1 fruit fly cellular context compared by ENCODE assay signal in genomic region chr3R:20308972-20309660, dm6.
TF ChIP-seq lines count a peak whose summit lies in the region.

TSS of gene Orp8 (plus strand) at chr3R:20309344.

TF ChIP-seq in whole organism, embryonic, 481 proteins besides CTCF, POLR2A, EP300 and RAD21 (continued from another document and continues in another):
- TF ChIP-seq Neu2 (GFP tag; optimal IDR thresholded peaks at IDR 0.05; lab: Kevin White, UChicago; ENCODE audit: borderline replicate concordance): no peak
- no peak for TF ChIP-seq CG12219 (GFP tag; optimal IDR thresholded peaks at IDR 0.05; lab: Kevin White, UChicago)
- no peak for TF ChIP-seq wor (GFP tag; IDR thresholded peaks at IDR 0.05; lab: Robert Waterston, UW)
- TF ChIP-seq CG2889 (GFP tag; IDR thresholded peaks at IDR 0.05; lab: Robert Waterston, UW): no peak
- peak; percentile 11 for TF ChIP-seq CG14710 (tag; optimal IDR thresholded peaks at IDR 0.05; lab: Kevin White, UChicago)
- TF ChIP-seq CG1832 (GFP tag; optimal IDR thresholded peaks at IDR 0.05; lab: Kevin White, UChicago): no peak
- TF ChIP-seq CG10462 (GFP tag; optimal IDR thresholded peaks at IDR 0.05; lab: Kevin White, UChicago): no peak
- peak; percentile 35 for TF ChIP-seq CG18599 (GFP tag; optimal IDR thresholded peaks at IDR 0.05; lab: Kevin White, UChicago)
- TF ChIP-seq Mes4 (GFP tag; optimal IDR thresholded peaks at IDR 0.05; lab: Kevin White, UChicago): no peak
- TF ChIP-seq H15 (GFP tag; IDR thresholded peaks at IDR 0.05; lab: Robert Waterston, UW): no peak
- TF ChIP-seq CG9609 (GFP tag; optimal IDR thresholded peaks at IDR 0.05; lab: Kevin White, UChicago): no peak
- no peak for TF ChIP-seq CG1529 (GFP tag; optimal IDR thresholded peaks at IDR 0.05; lab: Kevin White, UChicago)
- TF ChIP-seq nerfin-2 (GFP tag; IDR thresholded peaks at IDR 0.05; lab: Robert Waterston, UW; ENCODE audit: partially characterized antibody): no peak
- TF ChIP-seq CG3838 (GFP tag; optimal IDR thresholded peaks at IDR 0.05; lab: Kevin White, UChicago): no peak
- TF ChIP-seq Dp (GFP tag; optimal IDR thresholded peaks at IDR 0.05; lab: Kevin White, UChicago): peak; percentile 87
- TF ChIP-seq CG15696 (tag; optimal IDR thresholded peaks at IDR 0.05; lab: Kevin White, UChicago): no peak
- no peak for TF ChIP-seq GATAe (GFP tag; conservative IDR thresholded peaks at IDR 0.05; lab: Robert Waterston, UW)
- peak; percentile 54; the same call in 1 of the 2 replicates for TF ChIP-seq sna (GFP tag; IDR thresholded peaks at IDR 0.05; lab: Robert Waterston, UW; ENCODE audit: partially characterized antibody)
- TF ChIP-seq pfk (GFP tag; optimal IDR thresholded peaks at IDR 0.05; lab: Kevin White, UChicago): peak; percentile 89
- no peak for TF ChIP-seq CG9215 (GFP tag; IDR thresholded peaks at IDR 0.05; lab: Robert Waterston, UW)
- TF ChIP-seq crc (GFP tag; optimal IDR thresholded peaks at IDR 0.05; lab: Kevin White, UChicago): peak; percentile 9
- TF ChIP-seq hbn (GFP tag; IDR thresholded peaks at IDR 0.05; lab: Robert Waterston, UW; ENCODE audit: partially characterized antibody): no peak; the same call in none of the 2 replicates
- no peak for TF ChIP-seq wdn (GFP tag; IDR thresholded peaks at IDR 0.05; lab: Robert Waterston, UW)
- TF ChIP-seq CG10654 (GFP tag; optimal IDR thresholded peaks at IDR 0.05; lab: Kevin White, UChicago): no peak
- peak; percentile 47 for TF ChIP-seq Bgb (GFP tag; IDR thresholded peaks at IDR 0.05; lab: Robert Waterston, UW; ENCODE audit: partially characterized antibody)
- TF ChIP-seq CG2199 (GFP tag; IDR thresholded peaks at IDR 0.05; lab: Robert Waterston, UW): no peak; the same call in 2 of the 3 replicates
- peak; percentile 42 for TF ChIP-seq CG6854 (GFP tag; optimal IDR thresholded peaks at IDR 0.05; lab: Kevin White, UChicago)
- TF ChIP-seq eyg (GFP tag; optimal IDR thresholded peaks at IDR 0.05; lab: Kevin White, UChicago): no peak
- TF ChIP-seq slp2 (GFP tag; optimal IDR thresholded peaks at IDR 0.05; lab: Kevin White, UChicago): no peak
- TF ChIP-seq CG13296 (GFP tag; optimal IDR thresholded peaks at IDR 0.05; lab: Kevin White, UChicago): peak; percentile 20
- TF ChIP-seq CG9932 (GFP tag; IDR thresholded peaks at IDR 0.05; lab: Robert Waterston, UW): no peak
- TF ChIP-seq Awh (GFP tag; IDR thresholded peaks at IDR 0.05; lab: Robert Waterston, UW): no peak
- TF ChIP-seq CG4854 (GFP tag; optimal IDR thresholded peaks at IDR 0.05; lab: Kevin White, UChicago): no peak
- TF ChIP-seq Dip2 (GFP tag; IDR thresholded peaks at IDR 0.05; lab: Robert Waterston, UW): no peak
- TF ChIP-seq gcm (GFP tag; optimal IDR thresholded peaks at IDR 0.05; lab: Kevin White, UChicago): peak; percentile 66
- TF ChIP-seq Bdp1 (GFP tag; optimal IDR thresholded peaks at IDR 0.05; lab: Kevin White, UChicago): no peak
- TF ChIP-seq Gsc (GFP tag; IDR thresholded peaks at IDR 0.05; lab: Robert Waterston, UW): no peak
- no peak; the same call in 1 of the 2 replicates for TF ChIP-seq onecut (GFP tag; IDR thresholded peaks at IDR 0.05; lab: Robert Waterston, UW)
- TF ChIP-seq pita (GFP tag; optimal IDR thresholded peaks at IDR 0.05; lab: Kevin White, UChicago): no peak
- TF ChIP-seq Ssrp (tag; optimal IDR thresholded peaks at IDR 0.05; lab: Kevin White, UChicago): no peak
- TF ChIP-seq CG3726 (GFP tag; IDR thresholded peaks at IDR 0.05; lab: Robert Waterston, UW): no peak
- TF ChIP-seq fu2 (GFP tag; optimal IDR thresholded peaks at IDR 0.05; lab: Kevin White, UChicago): no peak
- TF ChIP-seq CG10366 (GFP tag; IDR thresholded peaks at IDR 0.05; lab: Robert Waterston, UW): no peak
- TF ChIP-seq D (optimal IDR thresholded peaks at IDR 0.05; lab: Kevin White, UChicago): no peak
- no peak for TF ChIP-seq D (GFP tag; optimal IDR thresholded peaks at IDR 0.05; lab: Kevin White, UChicago)
- TF ChIP-seq CG12744 (GFP tag; optimal IDR thresholded peaks at IDR 0.05; lab: Kevin White, UChicago): no peak
- TF ChIP-seq NC2β (GFP tag; optimal IDR thresholded peaks at IDR 0.05; lab: Kevin White, UChicago): no peak
- peak; percentile 66 for TF ChIP-seq YL-1 (GFP tag; optimal IDR thresholded peaks at IDR 0.05; lab: Kevin White, UChicago)
- no peak for TF ChIP-seq CG15011 (GFP tag; optimal IDR thresholded peaks at IDR 0.05; lab: Kevin White, UChicago)
- peak; percentile 45; the same call in 2 of the 3 replicates for TF ChIP-seq CG34224 (GFP tag; IDR thresholded peaks at IDR 0.05; lab: Robert Waterston, UW; ENCODE audit: partially characterized antibody)
- TF ChIP-seq CG6254 (GFP tag; optimal IDR thresholded peaks at IDR 0.05; lab: Kevin White, UChicago): no peak
- TF ChIP-seq CG2712 (tag; optimal IDR thresholded peaks at IDR 0.05; lab: Kevin White, UChicago): no peak
- TF ChIP-seq ash1 (GFP tag; optimal IDR thresholded peaks at IDR 0.05; lab: Kevin White, UChicago): no peak
- no peak for TF ChIP-seq Ada2b (GFP tag; IDR thresholded peaks at IDR 0.05; lab: Robert Waterston, UW)
- TF ChIP-seq CG11695 (GFP tag; IDR thresholded peaks at IDR 0.05; lab: Robert Waterston, UW): no peak
- no peak for TF ChIP-seq prd (optimal IDR thresholded peaks at IDR 0.05; lab: Kevin White, UChicago)
- TF ChIP-seq prd (GFP tag; IDR thresholded peaks at IDR 0.05; lab: Robert Waterston, UW): no peak
- TF ChIP-seq Camta (GFP tag; optimal IDR thresholded peaks at IDR 0.05; lab: Kevin White, UChicago): no peak
- TF ChIP-seq gro (GFP tag; optimal IDR thresholded peaks at IDR 0.05; lab: Kevin White, UChicago): peak; percentile 78
- no peak for TF ChIP-seq jing (GFP tag; optimal IDR thresholded peaks at IDR 0.05; lab: Kevin White, UChicago)
- peak; percentile 29 for TF ChIP-seq trem (tag; optimal IDR thresholded peaks at IDR 0.05; lab: Kevin White, UChicago)
- TF ChIP-seq Oaz (GFP tag; IDR thresholded peaks at IDR 0.05; lab: Robert Waterston, UW): no peak
- no peak for TF ChIP-seq Atf-2 (GFP tag; optimal IDR thresholded peaks at IDR 0.05; lab: Kevin White, UChicago)
- TF ChIP-seq nau (GFP tag; optimal IDR thresholded peaks at IDR 0.05; lab: Kevin White, UChicago): no peak
- peak; percentile 88 for TF ChIP-seq Deaf1 (tag; optimal IDR thresholded peaks at IDR 0.05; lab: Kevin White, UChicago)
- no peak for TF ChIP-seq CG8281 (tag; optimal IDR thresholded peaks at IDR 0.05; lab: Kevin White, UChicago)
- TF ChIP-seq Xbp1 (GFP tag; optimal IDR thresholded peaks at IDR 0.05; lab: Kevin White, UChicago): no peak
- TF ChIP-seq CrebB (tag; optimal IDR thresholded peaks at IDR 0.05; lab: Kevin White, UChicago): peak; percentile 64
- no peak for TF ChIP-seq cas (GFP tag; IDR thresholded peaks at IDR 0.05; lab: Robert Waterston, UW)
- TF ChIP-seq Kr (GFP tag; optimal IDR thresholded peaks at IDR 0.05; lab: Kevin White, UChicago): no peak
- no peak for TF ChIP-seq Ets65A (GFP tag; lab: Kevin White, UChicago)
- no peak for TF ChIP-seq ewg (GFP tag; optimal IDR thresholded peaks at IDR 0.05; lab: Kevin White, UChicago)
- TF ChIP-seq disco-r (GFP tag; optimal IDR thresholded peaks at IDR 0.05; lab: Kevin White, UChicago): peak; percentile 23
- no peak for TF ChIP-seq pum (GFP tag; optimal IDR thresholded peaks at IDR 0.05; lab: Kevin White, UChicago)
- TF ChIP-seq NC2α (GFP tag; optimal IDR thresholded peaks at IDR 0.05; lab: Kevin White, UChicago): no peak
- no peak for TF ChIP-seq pb (GFP tag; optimal IDR thresholded peaks at IDR 0.05; lab: Kevin White, UChicago)
- TF ChIP-seq Spps (tag; optimal IDR thresholded peaks at IDR 0.05; lab: Kevin White, UChicago): peak; percentile 38
- no peak for TF ChIP-seq CG10979 (tag; optimal IDR thresholded peaks at IDR 0.05; lab: Kevin White, UChicago)
- peak; percentile 76 for TF ChIP-seq Sin3A (optimal IDR thresholded peaks at IDR 0.05; lab: Kevin White, UChicago)
- TF ChIP-seq shn (GFP tag; optimal IDR thresholded peaks at IDR 0.05; lab: Kevin White, UChicago): no peak
- peak; percentile 19 for TF ChIP-seq MTF-1 (GFP tag; optimal IDR thresholded peaks at IDR 0.05; lab: Kevin White, UChicago; ENCODE audit: borderline replicate concordance)
- no peak for TF ChIP-seq CG1233 (GFP tag; optimal IDR thresholded peaks at IDR 0.05; lab: Kevin White, UChicago)
- peak; percentile 21 for TF ChIP-seq scrt (GFP tag; optimal IDR thresholded peaks at IDR 0.05; lab: Kevin White, UChicago)
- peak; percentile 65 for TF ChIP-seq CG6765 (GFP tag; optimal IDR thresholded peaks at IDR 0.05; lab: Kevin White, UChicago)
- no peak for TF ChIP-seq slbo (GFP tag; IDR thresholded peaks at IDR 0.05; lab: Robert Waterston, UW)
- no peak for TF ChIP-seq Max (GFP tag; optimal IDR thresholded peaks at IDR 0.05; lab: Kevin White, UChicago)
- TF ChIP-seq bab2 (GFP tag; optimal IDR thresholded peaks at IDR 0.05; lab: Kevin White, UChicago): no peak
- no peak for TF ChIP-seq zen2 (GFP tag; IDR thresholded peaks at IDR 0.05; lab: Robert Waterston, UW; ENCODE audit: partially characterized antibody)
- TF ChIP-seq Bteb2 (GFP tag; optimal IDR thresholded peaks at IDR 0.05; lab: Kevin White, UChicago): no peak
- TF ChIP-seq CG11085 (GFP tag; IDR thresholded peaks at IDR 0.05; lab: Robert Waterston, UW): no peak
- no peak for TF ChIP-seq salm (tag; optimal IDR thresholded peaks at IDR 0.05; lab: Kevin White, UChicago)
- no peak for TF ChIP-seq lilli (GFP tag; optimal IDR thresholded peaks at IDR 0.05; lab: Kevin White, UChicago)
- TF ChIP-seq CG3281 (GFP tag; optimal IDR thresholded peaks at IDR 0.05; lab: Kevin White, UChicago): no peak
- TF ChIP-seq CG31441 (GFP tag; IDR thresholded peaks at IDR 0.05; lab: Robert Waterston, UW): no peak
- TF ChIP-seq CG7839 (tag; optimal IDR thresholded peaks at IDR 0.05; lab: Kevin White, UChicago): peak; percentile 11
- TF ChIP-seq sr (GFP tag; IDR thresholded peaks at IDR 0.05; lab: Robert Waterston, UW): no peak
- peak; percentile 39; the same call in 1 of the 2 replicates for TF ChIP-seq CG17328 (GFP tag; IDR thresholded peaks at IDR 0.05; lab: Robert Waterston, UW)
- peak; percentile 67 for TF ChIP-seq Hand (GFP tag; optimal IDR thresholded peaks at IDR 0.05; lab: Kevin White, UChicago)
- no peak for TF ChIP-seq CG8924 (tag; optimal IDR thresholded peaks at IDR 0.05; lab: Kevin White, UChicago)
- no peak for TF ChIP-seq sisA (GFP tag; IDR thresholded peaks at IDR 0.05; lab: Robert Waterston, UW)
- peak; percentile 17 for TF ChIP-seq HmgZ (tag; optimal IDR thresholded peaks at IDR 0.05; lab: Kevin White, UChicago)
- TF ChIP-seq MESR4 (GFP tag; optimal IDR thresholded peaks at IDR 0.05; lab: Kevin White, UChicago): peak; percentile 12
- TF ChIP-seq Drgx (GFP tag; IDR thresholded peaks at IDR 0.05; lab: Robert Waterston, UW): peak; percentile 69
- no peak for TF ChIP-seq CG6689 (GFP tag; IDR thresholded peaks at IDR 0.05; lab: Robert Waterston, UW)
- no peak for TF ChIP-seq CG30403 (GFP tag; optimal IDR thresholded peaks at IDR 0.05; lab: Kevin White, UChicago)
- TF ChIP-seq CG7271 (tag; optimal IDR thresholded peaks at IDR 0.05; lab: Kevin White, UChicago): no peak
- TF ChIP-seq CG4328 (GFP tag; optimal IDR thresholded peaks at IDR 0.05; lab: Kevin White, UChicago): no peak
- TF ChIP-seq CG17361 (GFP tag; IDR thresholded peaks at IDR 0.05; lab: Robert Waterston, UW): no peak
- no peak for TF ChIP-seq CG6272 (GFP tag; IDR thresholded peaks at IDR 0.05; lab: Robert Waterston, UW)
- no peak for TF ChIP-seq chn (GFP tag; optimal IDR thresholded peaks at IDR 0.05; lab: Kevin White, UChicago)
- TF ChIP-seq CG31224 (GFP tag; IDR thresholded peaks at IDR 0.05; lab: Robert Waterston, UW): no peak
- TF ChIP-seq dm (GFP tag; optimal IDR thresholded peaks at IDR 0.05; lab: Kevin White, UChicago): no peak
- no peak for TF ChIP-seq HmgD (GFP tag; optimal IDR thresholded peaks at IDR 0.05; lab: Kevin White, UChicago)
- TF ChIP-seq CG11504 (tag; optimal IDR thresholded peaks at IDR 0.05; lab: Kevin White, UChicago): peak; percentile 5
- TF ChIP-seq ind (GFP tag; optimal IDR thresholded peaks at IDR 0.05; lab: Kevin White, UChicago): no peak
- TF ChIP-seq CoRest (tag; optimal IDR thresholded peaks at IDR 0.05; lab: Kevin White, UChicago): peak; percentile 7
- TF ChIP-seq CG11456 (GFP tag; IDR thresholded peaks at IDR 0.05; lab: Robert Waterston, UW): no peak
- no peak for TF ChIP-seq Chrac-16 (GFP tag; optimal IDR thresholded peaks at IDR 0.05; lab: Kevin White, UChicago)
- TF ChIP-seq CG7963 (GFP tag; IDR thresholded peaks at IDR 0.05; lab: Robert Waterston, UW; ENCODE audit: partially characterized antibody): 0 out of 3 replicates have a peak, but pooled peaks have one; percentile 30
- peak; percentile 32; the same call in 1 of the 2 replicates for TF ChIP-seq amos (GFP tag; IDR thresholded peaks at IDR 0.05; lab: Robert Waterston, UW; ENCODE audit: partially characterized antibody)
- no peak for TF ChIP-seq ac (GFP tag; optimal IDR thresholded peaks at IDR 0.05; lab: Kevin White, UChicago)
- TF ChIP-seq CG14441 (GFP tag; IDR thresholded peaks at IDR 0.05; lab: Robert Waterston, UW): no peak
- TF ChIP-seq Abd-B (GFP tag; optimal IDR thresholded peaks at IDR 0.05; lab: Kevin White, UChicago): no peak
- TF ChIP-seq CG4404 (GFP tag; IDR thresholded peaks at IDR 0.05; lab: Robert Waterston, UW): no peak
- no peak for TF ChIP-seq CG8388 (GFP tag; optimal IDR thresholded peaks at IDR 0.05; lab: Kevin White, UChicago)
- TF ChIP-seq sens-2 (GFP tag; IDR thresholded peaks at IDR 0.05; lab: Robert Waterston, UW): no peak
- TF ChIP-seq CG17802 (tag; optimal IDR thresholded peaks at IDR 0.05; lab: Kevin White, UChicago): no peak
- TF ChIP-seq lmd (GFP tag; IDR thresholded peaks at IDR 0.05; lab: Robert Waterston, UW): no peak
- TF ChIP-seq pan (optimal IDR thresholded peaks at IDR 0.05; lab: Kevin White, UChicago): no peak
- peak in 1 of 2 experiments; percentile 22 for TF ChIP-seq pan (GFP tag; optimal IDR thresholded peaks at IDR 0.05 in 1 of 2, IDR thresholded peaks at IDR 0.05 in 1 of 2)
- no peak for TF ChIP-seq HLH3B (GFP tag; IDR thresholded peaks at IDR 0.05; lab: Robert Waterston, UW)
- peak; percentile 70; the same call in 1 of the 2 replicates for TF ChIP-seq CG42726 (GFP tag; IDR thresholded peaks at IDR 0.05; lab: Robert Waterston, UW; ENCODE audit: partially characterized antibody)
- TF ChIP-seq CG17385 (GFP tag; optimal IDR thresholded peaks at IDR 0.05; lab: Kevin White, UChicago): peak; percentile 44
- no peak for TF ChIP-seq CG5180 (GFP tag; optimal IDR thresholded peaks at IDR 0.05; lab: Kevin White, UChicago)
- no peak for TF ChIP-seq Meics (GFP tag; optimal IDR thresholded peaks at IDR 0.05; lab: Kevin White, UChicago)
- no peak for TF ChIP-seq Doc2 (GFP tag; IDR thresholded peaks at IDR 0.05; lab: Robert Waterston, UW)
- TF ChIP-seq CG6683 (GFP tag; optimal IDR thresholded peaks at IDR 0.05; lab: Kevin White, UChicago): no peak
